Worm (Caenorhabditis elegans) whole organism, midembryonic: Measurements from ENCODE around the gene F57B1.9.

ENCODE experiments used
- cog-1 ChIP-seq: sonication (generic microtip); optimal IDR thresholded peaks from 2 replicates; lab custom pipeline; 2016; ENCODE audit warnings: missing genetic modification characterization, missing compliant biosample characterization
- flt-1 ChIP-seq: fragments of 200-800 bp; sonication (Bioruptor generic); IDR thresholded peaks from 2 replicates; pipeline ENCODE4 v1.3.6; 2022; ENCODE audit warnings: missing genetic modification characterization, missing compliant biosample characterization
- klf-2 ChIP-seq: fragments of 200-800 bp; sonication (Bioruptor generic); conservative IDR thresholded peaks from 2 replicates; pipeline ENCODE4 v1.3.6; 2022; ENCODE audit warnings: missing genetic modification reagents, missing genetic modification characterization, missing compliant biosample characterization
- med-1 ChIP-seq: sonication (generic microtip); optimal IDR thresholded peaks from 2 replicates; lab custom pipeline; 2017; ENCODE audit warnings: missing genetic modification characterization, mild to moderate bottlenecking, missing compliant biosample characterization, antibody characterized with exemption, missing genetic modification reagents; ENCODE audit not compliant: insufficient read depth
- ref-1 ChIP-seq: fragments of 200-800 bp; sonication (Bioruptor generic); conservative IDR thresholded peaks from 2 replicates; pipeline ENCODE4 v1.3.6; 2022; ENCODE audit warnings: missing genetic modification reagents, missing genetic modification characterization, missing compliant biosample characterization
- tab-1 ChIP-seq: fragments of 200-800 bp; sonication (Bioruptor generic); IDR thresholded peaks from 2 replicates; pipeline ENCODE4 v1.3.6; 2022; ENCODE audit warnings: missing genetic modification characterization, missing compliant biosample characterization
- ztf-23 ChIP-seq: fragments of 200-800 bp; sonication (Bioruptor generic); IDR thresholded peaks from 2 replicates; pipeline ENCODE4 v1.3.6; 2022; ENCODE audit warnings: missing genetic modification reagents, missing genetic modification characterization, missing compliant biosample characterization

- TF ChIP-seq klf-2 (no peak), flt-1 (GFP tag; lab: Robert Waterston, UW) (no peak), med-1 (no peak), tab-1 (GFP tag; lab: Robert Waterston, UW) (no peak), cog-1 (tag; lab: Kevin White, UChicago) (no peak), ref-1 (GFP tag; lab: Robert Waterston, UW) (no peak), ztf-23 (GFP tag; lab: Robert Waterston, UW) (no peak)
Measured at ce11 chrV:13161052-13161451, 36.7 kb downstream of the F57B1.9 start.
